Worm (Caenorhabditis elegans): ENCODE results near the gene srlf-12.

ce11 chrIV:10894255-10894654 lies 2.4 kb upstream of the srlf-12 start, which contains the start of gene srlf-14:
- TF ChIP-seq nhr-11 (tag; optimal IDR thresholded peaks at IDR 0.05) (no peak), zag-1 (tag; optimal IDR thresholded peaks at IDR 0.05) (no peak), ama-1 (optimal IDR thresholded peaks at IDR 0.05) (no peak), skn-1 (tag; optimal IDR thresholded peaks at IDR 0.05) (no peak)

Data from whole organism, L1 larva.